Worm (Caenorhabditis elegans) whole organism, young adult: ENCODE results near the gene C47A4.5.

Source experiments
- attf-3 ChIP-seq: fragments of 200-800 bp; sonication (Bioruptor generic); conservative IDR thresholded peaks from 2 replicates; pipeline ENCODE4 v1.3.6; 2022; ENCODE audit warnings: missing genetic modification reagents, missing genetic modification characterization, missing compliant biosample characterization
- dpff-1 ChIP-seq: sonication (generic microtip); optimal IDR thresholded peaks from 2 replicates; lab custom pipeline; 2017; ENCODE audit warnings: mild to moderate bottlenecking, missing genetic modification characterization, missing compliant biosample characterization
- dpl-1 ChIP-seq: fragments of 150-350 bp; optimal IDR thresholded peaks from 2 replicates; lab custom pipeline; 2014; ENCODE audit warnings: missing biosample characterization, missing genetic modification reagents, missing genetic modification characterization
- fkh-3 ChIP-seq: sonication (generic microtip); optimal IDR thresholded peaks from 2 replicates; lab custom pipeline; 2016; ENCODE audit warnings: mild to moderate bottlenecking, missing genetic modification characterization, missing compliant biosample characterization
- pha-4 ChIP-seq: fragments of 150-350 bp; sonication (generic microtip); optimal IDR thresholded peaks from 2 replicates; lab custom pipeline; 2014; ENCODE audit warnings: missing biosample characterization, missing genetic modification reagents, missing genetic modification characterization
- unc-62 ChIP-seq: fragments of 150-350 bp; optimal IDR thresholded peaks from 2 replicates; lab custom pipeline; 2014; ENCODE audit warnings: missing biosample characterization, missing genetic modification reagents, missing genetic modification characterization
- ztf-22 ChIP-seq: fragments of 200-800 bp; sonication (Bioruptor generic); optimal IDR thresholded peaks from 2 replicates; lab custom pipeline; 2018; ENCODE audit warnings: mild to moderate bottlenecking, missing genetic modification characterization, moderate library complexity, missing compliant biosample characterization

DNA sequence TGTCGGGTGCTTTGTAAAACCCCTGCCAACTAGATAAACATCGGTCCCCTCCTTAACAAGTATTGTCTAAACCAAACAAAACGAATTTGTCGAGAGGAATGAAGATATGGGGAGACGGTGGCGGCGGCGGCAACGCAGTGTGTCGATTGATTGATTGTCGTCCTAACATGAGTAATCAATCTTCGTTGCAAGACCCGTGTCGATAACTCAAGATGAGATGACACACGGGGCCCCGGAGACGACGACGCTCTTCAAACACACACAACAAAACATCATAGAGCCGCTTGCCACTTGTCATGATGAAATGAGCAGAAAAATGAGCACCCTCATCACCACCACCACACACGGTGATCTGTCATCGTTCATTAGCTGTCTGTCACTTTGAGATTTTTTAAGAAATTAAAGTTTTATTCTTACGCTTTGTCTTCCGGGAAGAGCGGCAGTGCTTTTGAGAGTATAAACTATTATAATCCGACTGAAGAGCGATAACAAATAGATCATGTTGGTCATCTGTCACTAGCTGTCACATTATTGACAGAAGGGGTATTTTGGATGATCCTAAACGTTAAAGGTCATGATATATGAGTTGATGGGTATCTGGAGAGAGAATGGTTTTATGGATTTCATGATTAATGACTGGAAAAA, 49.7 kb upstream of the C47A4.5 start:
- no peak for TF ChIP-seq dpff-1 (tag; lab: Kevin White, UChicago)
- TF ChIP-seq ztf-22 = no peak
- TF ChIP-seq dpl-1 (GFP tag; lab: Kevin White, UChicago) = no peak
- no peak for TF ChIP-seq fkh-3
- TF ChIP-seq unc-62 = no peak
- TF ChIP-seq attf-3 = no peak
- no peak for TF ChIP-seq pha-4 (tag; lab: Kevin White, UChicago)
